Fruit fly (Drosophila melanogaster): ENCODE data around the gene CG33170.

CG33170 gene

dm6 chr3L:22822544-22823175 is 41.7 kb upstream of the CG33170 start (continued):
- TF ChIP-seq caup (GFP tag; optimal IDR thresholded peaks at IDR 0.05; ENCODE audit: severe bottlenecking): peak; percentile 28
- no peak for TF ChIP-seq MESR4 (GFP tag; optimal IDR thresholded peaks at IDR 0.05)
- TF ChIP-seq lov (optimal IDR thresholded peaks at IDR 0.05): no peak
- no peak for TF ChIP-seq lov (GFP tag; IDR thresholded peaks at IDR 0.05)
- no peak for TF ChIP-seq CG2129 (GFP tag; IDR thresholded peaks at IDR 0.05; ENCODE audit: partially characterized antibody)
- no peak for TF ChIP-seq CG11696 (GFP tag; IDR thresholded peaks at IDR 0.05)
- no peak for TF ChIP-seq CG8388 (GFP tag; optimal IDR thresholded peaks at IDR 0.05)
- TF ChIP-seq CG3407 (GFP tag; optimal IDR thresholded peaks at IDR 0.05): no peak
- TF ChIP-seq trem (tag; optimal IDR thresholded peaks at IDR 0.05): no peak
- TF ChIP-seq CG7839 (tag; optimal IDR thresholded peaks at IDR 0.05): no peak
- TF ChIP-seq mirr (GFP tag; optimal IDR thresholded peaks at IDR 0.05): peak; percentile 64
- TF ChIP-seq Fer2 (tag; optimal IDR thresholded peaks at IDR 0.05): peak; percentile 15
- no peak for TF ChIP-seq Doc3 (GFP tag; IDR thresholded peaks at IDR 0.05; ENCODE audit: partially characterized antibody)
- TF ChIP-seq CG5953 (GFP tag; IDR thresholded peaks at IDR 0.05): no peak
- no peak for TF ChIP-seq Sox102F (GFP tag; optimal IDR thresholded peaks at IDR 0.05)
- no peak for TF ChIP-seq CG8359 (GFP tag; optimal IDR thresholded peaks at IDR 0.05; ENCODE audit: borderline replicate concordance)
- TF ChIP-seq Six4 (GFP tag; optimal IDR thresholded peaks at IDR 0.05): no peak
- no peak for TF ChIP-seq lmd (GFP tag; IDR thresholded peaks at IDR 0.05)
- TF ChIP-seq slp2 (GFP tag; optimal IDR thresholded peaks at IDR 0.05): no peak
- no peak for TF ChIP-seq CG2199 (GFP tag; IDR thresholded peaks at IDR 0.05)
- no peak for TF ChIP-seq CG9609 (GFP tag; optimal IDR thresholded peaks at IDR 0.05)
- TF ChIP-seq CG1529 (GFP tag; optimal IDR thresholded peaks at IDR 0.05): no peak
- no peak for TF ChIP-seq Mad (GFP tag; optimal IDR thresholded peaks at IDR 0.05)
- no peak for TF ChIP-seq fd96Cb (tag; optimal IDR thresholded peaks at IDR 0.05)
- no peak for TF ChIP-seq wor (GFP tag; IDR thresholded peaks at IDR 0.05)
- no peak for TF ChIP-seq jumu (GFP tag; optimal IDR thresholded peaks at IDR 0.05)
- no peak for TF ChIP-seq lilli (GFP tag; optimal IDR thresholded peaks at IDR 0.05)
- TF ChIP-seq Chrac-16 (GFP tag; optimal IDR thresholded peaks at IDR 0.05): no peak
- TF ChIP-seq psq (GFP tag; optimal IDR thresholded peaks at IDR 0.05): no peak
- TF ChIP-seq CG18476 (GFP tag; optimal IDR thresholded peaks at IDR 0.05): no peak
- no peak for TF ChIP-seq CG7745 (tag; optimal IDR thresholded peaks at IDR 0.05)
- no peak for TF ChIP-seq CG1602 (GFP tag; optimal IDR thresholded peaks at IDR 0.05)
- TF ChIP-seq CG30020 (tag; optimal IDR thresholded peaks at IDR 0.05): no peak
- TF ChIP-seq CG43689 (GFP tag; IDR thresholded peaks at IDR 0.05): no peak
- TF ChIP-seq CG1792 (GFP tag; optimal IDR thresholded peaks at IDR 0.05): no peak
- no peak for TF ChIP-seq al (GFP tag; IDR thresholded peaks at IDR 0.05)
- no peak for TF ChIP-seq pan (optimal IDR thresholded peaks at IDR 0.05)
- TF ChIP-seq pan (GFP tag; optimal IDR thresholded peaks at IDR 0.05 in 1 of 2, IDR thresholded peaks at IDR 0.05 in 1 of 2): no peak
- no peak for TF ChIP-seq en (GFP tag; optimal IDR thresholded peaks at IDR 0.05)
- TF ChIP-seq Deaf1 (tag; optimal IDR thresholded peaks at IDR 0.05): peak; percentile 74
- no peak for TF ChIP-seq chn (GFP tag; optimal IDR thresholded peaks at IDR 0.05)
- no peak for TF ChIP-seq CoRest (tag; optimal IDR thresholded peaks at IDR 0.05)
- no peak for TF ChIP-seq unc-4 (GFP tag; IDR thresholded peaks at IDR 0.05; ENCODE audit: partially characterized antibody)
- no peak for TF ChIP-seq CkIIα-i1 (GFP tag; IDR thresholded peaks at IDR 0.05)
- no peak for TF ChIP-seq CG18262 (tag; optimal IDR thresholded peaks at IDR 0.05)
- TF ChIP-seq CG15696 (tag; optimal IDR thresholded peaks at IDR 0.05): no peak
- TF ChIP-seq Lpt (GFP tag; optimal IDR thresholded peaks at IDR 0.05): no peak
- no peak for TF ChIP-seq CG31441 (GFP tag; IDR thresholded peaks at IDR 0.05)
- TF ChIP-seq Stat92E (GFP tag; optimal IDR thresholded peaks at IDR 0.05): no peak
- no peak for TF ChIP-seq Camta (GFP tag; optimal IDR thresholded peaks at IDR 0.05)
- no peak for TF ChIP-seq cad (GFP tag; optimal IDR thresholded peaks at IDR 0.05)

All from whole organism, embryonic.